Fruit fly (Drosophila melanogaster) whole organism, embryonic: ENCODE data around the gene drn.

Source experiments
- Asciz ChIP-seq: fragments of 200-800 bp; sonication (Bioruptor generic); optimal IDR thresholded peaks from 2 replicates; lab custom pipeline; 2017; ENCODE audit warnings: missing biosample characterization, mild to moderate bottlenecking, missing genetic modification characterization, missing genetic modification reagents
- Awh ChIP-seq: fragments of 200-800 bp; sonication (Bioruptor generic); IDR thresholded peaks from 2 replicates; pipeline ENCODE4, ENCODE4 v1.3.6; 2022; ENCODE audit warnings: missing biosample characterization, missing genetic modification characterization
- CG11398 ChIP-seq: fragments of 200-800 bp; sonication (Bioruptor generic); optimal IDR thresholded peaks from 2 replicates; lab custom pipeline; 2016; ENCODE audit warnings: missing biosample characterization, missing genetic modification characterization
- CG11504 ChIP-seq: fragments of 200-800 bp; sonication (Bioruptor generic); optimal IDR thresholded peaks from 3 replicates; lab custom pipeline; 2019; ENCODE audit warnings: missing biosample characterization, mild to moderate bottlenecking, missing genetic modification characterization, moderate library complexity
- CG11695 ChIP-seq: fragments of 200-800 bp; sonication (Bioruptor generic); IDR thresholded peaks from 3 replicates; pipeline ENCODE4 v1.3.6; 2022; ENCODE audit warnings: missing biosample characterization, missing genetic modification characterization
- CG11696 ChIP-seq: fragments of 200-800 bp; sonication (Bioruptor generic); IDR thresholded peaks from 2 replicates; pipeline ENCODE4 v1.3.6; 2022; ENCODE audit warnings: missing biosample characterization, missing genetic modification characterization
- CG12071 ChIP-seq: fragments of 200-800 bp; sonication (Bioruptor generic); optimal IDR thresholded peaks from 3 replicates; lab custom pipeline; 2018; ENCODE audit warnings: missing biosample characterization, mild to moderate bottlenecking, missing genetic modification characterization
- CG12659 ChIP-seq: fragments of 200-800 bp; sonication (Bioruptor generic); optimal IDR thresholded peaks from 3 replicates; lab custom pipeline; 2017; ENCODE audit warnings: mild to moderate bottlenecking, missing biosample characterization, missing genetic modification reagents, missing genetic modification characterization
- CG14860 ChIP-seq: fragments of 200-800 bp; sonication (Bioruptor generic); IDR thresholded peaks from 3 replicates; pipeline ENCODE4 v1.3.6; 2022; ENCODE audit warnings: missing biosample characterization, missing genetic modification characterization; ENCODE audit not compliant: partially characterized antibody
- CG2116 ChIP-seq: fragments of 200-800 bp; sonication (Bioruptor generic); optimal IDR thresholded peaks from 3 replicates; lab custom pipeline; 2018; ENCODE audit warnings: missing biosample characterization, mild to moderate bottlenecking, missing genetic modification characterization
- CG2199 ChIP-seq: fragments of 200-800 bp; sonication (Bioruptor generic); IDR thresholded peaks from 3 replicates; pipeline ENCODE4 v1.3.6; 2022; ENCODE audit warnings: missing biosample characterization, missing genetic modification characterization
- CG2678 ChIP-seq: fragments of 200-800 bp; sonication (Bioruptor generic); optimal IDR thresholded peaks from 3 replicates; lab custom pipeline; 2019; ENCODE audit warnings: missing biosample characterization, mild to moderate bottlenecking, missing genetic modification characterization, moderate library complexity
- CG2712 ChIP-seq: fragments of 200-800 bp; optimal IDR thresholded peaks from 3 replicates; lab custom pipeline; 2019; ENCODE audit warnings: missing biosample characterization, mild to moderate bottlenecking, missing genetic modification characterization, moderate library complexity
- CG31388 ChIP-seq: fragments of 200-800 bp; sonication (Bioruptor generic); optimal IDR thresholded peaks from 2 replicates; lab custom pipeline; 2016; ENCODE audit warnings: missing biosample characterization, missing genetic modification characterization
- CG32767 ChIP-seq: fragments of 200-800 bp; sonication (Bioruptor generic); IDR thresholded peaks from 2 replicates; pipeline ENCODE4 v1.3.6; 2022; ENCODE audit warnings: missing biosample characterization, missing genetic modification characterization
- CG4404 ChIP-seq: fragments of 200-800 bp; sonication (Bioruptor generic); IDR thresholded peaks from 2 replicates; pipeline ENCODE4 v1.3.6; 2022; ENCODE audit warnings: missing biosample characterization, missing genetic modification characterization
- CG5953 ChIP-seq: fragments of 200-800 bp; sonication (Bioruptor generic); IDR thresholded peaks from 2 replicates; pipeline ENCODE4 v1.3.6; 2022; ENCODE audit warnings: missing biosample characterization, missing genetic modification characterization
- CG6175 ChIP-seq: fragments of 200-800 bp; sonication (Bioruptor generic); IDR thresholded peaks from 3 replicates; pipeline ENCODE4 v1.3.6; 2022; ENCODE audit warnings: missing biosample characterization, missing genetic modification characterization
- CG6854 ChIP-seq: fragments of 200-800 bp; sonication (Bioruptor generic); optimal IDR thresholded peaks from 3 replicates; lab custom pipeline; 2017; ENCODE audit warnings: missing biosample characterization, mild to moderate bottlenecking, missing genetic modification characterization
- CG7556 ChIP-seq: fragments of 200-800 bp; sonication (Bioruptor generic); optimal IDR thresholded peaks from 2 replicates; lab custom pipeline; 2017; ENCODE audit warnings: missing biosample characterization, mild to moderate bottlenecking, missing genetic modification characterization
- CG7839 ChIP-seq: fragments of 200-800 bp; sonication (Bioruptor generic); optimal IDR thresholded peaks from 3 replicates; lab custom pipeline; 2018; ENCODE audit warnings: missing biosample characterization, mild to moderate bottlenecking, missing genetic modification characterization, moderate library complexity
- CG9609 ChIP-seq: fragments of 200-800 bp; sonication (Bioruptor generic); optimal IDR thresholded peaks from 3 replicates; lab custom pipeline; 2016; ENCODE audit warnings: missing biosample characterization, missing genetic modification characterization
- Gsc ChIP-seq: fragments of 200-800 bp; sonication (Bioruptor generic); IDR thresholded peaks from 2 replicates; pipeline ENCODE4 v1.3.6; 2022; ENCODE audit warnings: missing biosample characterization, missing genetic modification characterization
- Gug ChIP-seq: fragments of 200-800 bp; sonication (Bioruptor generic); IDR thresholded peaks from 4 replicates; pipeline ENCODE4 v1.3.6; 2022; ENCODE audit warnings: missing biosample characterization, missing genetic modification characterization
- HLH3B ChIP-seq: fragments of 200-800 bp; sonication (Bioruptor generic); IDR thresholded peaks from 2 replicates; pipeline ENCODE4 v1.3.6; 2022; ENCODE audit warnings: missing biosample characterization, missing genetic modification characterization
- Hand ChIP-seq: fragments of 200-800 bp; sonication (Bioruptor generic); optimal IDR thresholded peaks from 2 replicates; lab custom pipeline; 2017; ENCODE audit warnings: mild to moderate bottlenecking, missing biosample characterization, missing genetic modification reagents, missing genetic modification characterization
- Hr78 ChIP-seq, 2 experiments: fragments of 200-800 bp in 1 of 2; fragments of >200 bp in 1 of 2; sonication (Bioruptor generic) in 1 of 2; optimal IDR thresholded peaks; 2 replicates each; lab custom pipeline; 2017 to 2019; ENCODE audit warnings: missing biosample characterization in 2 of 2, missing genetic modification characterization in 2 of 2, mild to moderate bottlenecking in 1 of 2, moderate library complexity in 1 of 2
- NK7.1 ChIP-seq: fragments of 200-800 bp; sonication (Bioruptor generic); optimal IDR thresholded peaks from 3 replicates; lab custom pipeline; 2016; ENCODE audit warnings: missing biosample characterization, missing genetic modification characterization
- Nf-YC ChIP-seq: fragments of 200-800 bp; optimal IDR thresholded peaks from 3 replicates; lab custom pipeline; 2019; ENCODE audit warnings: missing biosample characterization, mild to moderate bottlenecking, missing genetic modification characterization, moderate library complexity
- Oaz ChIP-seq: fragments of 200-800 bp; sonication (Bioruptor generic); IDR thresholded peaks from 2 replicates; pipeline ENCODE4 v1.3.6; 2022; ENCODE audit warnings: missing biosample characterization, missing genetic modification characterization
- Pdp1 ChIP-seq, 2 experiments: fragments of 200-800 bp; sonication (Bioruptor generic); optimal IDR thresholded peaks; 3 replicates each; lab custom pipeline; 2016; ENCODE audit warnings: missing biosample characterization in 2 of 2, missing genetic modification characterization in 2 of 2, mild to moderate bottlenecking in 1 of 2, moderate library complexity in 1 of 2
- br ChIP-seq: fragments of >200 bp; optimal IDR thresholded peaks from 2 replicates; lab custom pipeline; 2017
- dpn ChIP-seq, 2 experiments: fragments of 200-800 bp; sonication (Bioruptor generic); optimal IDR thresholded peaks; 3 replicates each; lab custom pipeline; 2016; ENCODE audit warnings: missing biosample characterization in 2 of 2, missing genetic modification characterization in 2 of 2
- en ChIP-seq: fragments of 200-800 bp; sonication (Bioruptor generic); optimal IDR thresholded peaks from 2 replicates; lab custom pipeline; 2016; ENCODE audit warnings: missing biosample characterization, missing genetic modification characterization
- grn ChIP-seq: fragments of 200-800 bp; sonication (Bioruptor generic); optimal IDR thresholded peaks from 3 replicates; lab custom pipeline; 2017; ENCODE audit warnings: missing biosample characterization, missing genetic modification characterization
- ham ChIP-seq: fragments of 200-800 bp; sonication (Bioruptor generic); IDR thresholded peaks from 2 replicates; pipeline ENCODE4 v1.3.6; 2022; ENCODE audit warnings: missing biosample characterization, missing genetic modification characterization
- ind ChIP-seq: fragments of 200-800 bp; sonication (Bioruptor generic); optimal IDR thresholded peaks from 3 replicates; lab custom pipeline; 2016; ENCODE audit warnings: missing biosample characterization, missing genetic modification characterization
- jigr1 ChIP-seq: fragments of 200-800 bp; sonication (Bioruptor generic); IDR thresholded peaks from 3 replicates; pipeline ENCODE4 v1.3.6; 2022; ENCODE audit warnings: missing biosample characterization, missing genetic modification characterization
- ken ChIP-seq: fragments of 200-800 bp; sonication (Bioruptor generic); IDR thresholded peaks from 3 replicates; pipeline ENCODE4 v1.3.6; 2022; ENCODE audit warnings: missing biosample characterization, missing genetic modification characterization
- onecut ChIP-seq: fragments of 200-800 bp; sonication (Bioruptor generic); IDR thresholded peaks from 2 replicates; pipeline ENCODE4 v1.3.6; 2022; ENCODE audit warnings: missing biosample characterization, missing genetic modification characterization
- pita ChIP-seq: fragments of 200-800 bp; sonication (Bioruptor generic); optimal IDR thresholded peaks from 2 replicates; lab custom pipeline; 2017; ENCODE audit warnings: missing biosample characterization, mild to moderate bottlenecking, missing genetic modification characterization
- pros ChIP-seq: fragments of 200-800 bp; sonication (Bioruptor generic); optimal IDR thresholded peaks from 3 replicates; lab custom pipeline; 2019; ENCODE audit warnings: missing biosample characterization, mild to moderate bottlenecking, missing genetic modification characterization, moderate library complexity
- pum ChIP-seq: fragments of 200-800 bp; sonication (Bioruptor generic); optimal IDR thresholded peaks from 2 replicates; lab custom pipeline; 2016; ENCODE audit warnings: missing biosample characterization, missing genetic modification characterization
- rib ChIP-seq: fragments of 200-800 bp; sonication (Bioruptor generic); IDR thresholded peaks from 2 replicates; pipeline ENCODE4 v1.3.6; 2022; ENCODE audit warnings: missing biosample characterization, missing genetic modification characterization
- sens-2 ChIP-seq: fragments of 200-800 bp; sonication (Bioruptor generic); IDR thresholded peaks from 2 replicates; pipeline ENCODE4 v1.3.6; 2022; ENCODE audit warnings: missing biosample characterization, missing genetic modification characterization
- shn ChIP-seq: fragments of 200-800 bp; sonication (Bioruptor generic); optimal IDR thresholded peaks from 3 replicates; lab custom pipeline; 2016; ENCODE audit warnings: missing biosample characterization, missing genetic modification characterization
- sisA ChIP-seq: fragments of 200-800 bp; sonication (Bioruptor generic); IDR thresholded peaks from 2 replicates; pipeline ENCODE4 v1.3.6; 2022; ENCODE audit warnings: missing biosample characterization, missing genetic modification characterization
- sna ChIP-seq: fragments of 200-800 bp; sonication (Bioruptor generic); IDR thresholded peaks from 2 replicates; pipeline ENCODE4 v1.3.6; 2022; ENCODE audit warnings: missing biosample characterization, missing genetic modification characterization; ENCODE audit not compliant: partially characterized antibody
- so ChIP-seq: fragments of 200-800 bp; sonication (Bioruptor generic); IDR thresholded peaks from 3 replicates; pipeline ENCODE4 v1.3.6; 2022; ENCODE audit warnings: missing biosample characterization, missing genetic modification characterization
- wek ChIP-seq: fragments of 200-800 bp; sonication (Bioruptor generic); optimal IDR thresholded peaks from 3 replicates; lab custom pipeline; 2018; ENCODE audit warnings: missing biosample characterization, mild to moderate bottlenecking, missing genetic modification characterization, moderate library complexity
- zfh2 ChIP-seq: fragments of 200-800 bp; sonication (Bioruptor generic); optimal IDR thresholded peaks from 2 replicates; lab custom pipeline; 2016; ENCODE audit warnings: missing biosample characterization, missing genetic modification characterization

Gene drn

DNA sequence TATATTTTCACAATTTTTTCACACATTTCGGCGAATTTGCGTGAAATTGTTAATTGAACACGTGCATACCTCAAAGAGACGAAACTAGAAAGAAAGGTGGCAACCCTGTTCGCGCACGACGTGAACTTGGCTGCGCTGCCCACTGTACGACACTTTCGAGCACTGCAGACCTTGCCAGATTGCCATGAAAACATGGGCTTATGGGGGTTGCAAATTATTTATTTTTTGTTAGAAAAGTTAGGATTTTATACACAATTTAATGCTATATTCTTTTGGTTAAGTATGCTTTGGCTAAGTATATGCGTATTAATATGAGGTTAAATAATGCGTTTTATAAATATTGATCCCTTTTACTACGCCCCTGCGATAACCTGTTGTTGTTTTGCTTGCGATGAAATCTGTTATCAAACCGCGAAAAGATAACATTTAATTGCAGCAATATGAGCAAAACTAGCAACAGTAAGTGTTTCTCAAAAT lies 61.1 kb downstream of the drn start, which contains the start of the genes RpL34b and CG8132 (continued):
- TF ChIP-seq CG2116 (GFP tag; lab: Kevin White, UChicago) = peak; percentile 91
- TF ChIP-seq Pdp1 (GFP tag; optimal IDR thresholded peaks at IDR 0.05; lab: Kevin White, UChicago) = peak; percentile 94 to 97
- TF ChIP-seq onecut (GFP tag; lab: Robert Waterston, UW) = peak; percentile 88
- TF ChIP-seq Hr78 (GFP tag; optimal IDR thresholded peaks at IDR 0.05; lab: Kevin White, UChicago) = no peak
- TF ChIP-seq Nf-YC (tag; lab: Kevin White, UChicago) = peak; percentile 91
- peak; percentile 96 for TF ChIP-seq CG6175 (GFP tag; lab: Robert Waterston, UW)
- TF ChIP-seq so = peak; percentile 90
- TF ChIP-seq NK7.1 (GFP tag; lab: Kevin White, UChicago) = peak; percentile 92
- peak; percentile 95 for TF ChIP-seq CG2678
- TF ChIP-seq CG6854 (GFP tag; lab: Kevin White, UChicago) = peak; percentile 85
- TF ChIP-seq CG9609 (GFP tag; lab: Kevin White, UChicago) = peak; percentile 96
- TF ChIP-seq CG7839 (tag; lab: Kevin White, UChicago) = peak; percentile 94
- TF ChIP-seq CG7556 (GFP tag; lab: Kevin White, UChicago) = peak; percentile 93
- TF ChIP-seq sisA (GFP tag; lab: Robert Waterston, UW) = peak; percentile 96
- peak; percentile 93 for TF ChIP-seq Awh
- peak; percentile 53 for TF ChIP-seq pros
- TF ChIP-seq jigr1 = peak; percentile 86
- peak; percentile 79 for TF ChIP-seq Gsc (GFP tag; lab: Robert Waterston, UW)
- peak; percentile 94 for TF ChIP-seq ham (GFP tag; lab: Robert Waterston, UW)
- TF ChIP-seq CG4404 (GFP tag; lab: Robert Waterston, UW) = peak; percentile 95
- peak; percentile 97 for TF ChIP-seq CG2712 (tag; lab: Kevin White, UChicago)
- TF ChIP-seq Gug (GFP tag; lab: Robert Waterston, UW) = peak; percentile 98
- no peak; the same call in 2 of the 3 replicates for TF ChIP-seq CG14860 (GFP tag; lab: Robert Waterston, UW)
- peak; percentile 89 for TF ChIP-seq CG11696 (GFP tag; lab: Robert Waterston, UW)
- peak; percentile 98 for TF ChIP-seq zfh2 (GFP tag; lab: Kevin White, UChicago)
- TF ChIP-seq CG11504 (tag; lab: Kevin White, UChicago) = peak; percentile 93
- TF ChIP-seq CG5953 = peak; percentile 66
- TF ChIP-seq CG32767 = peak; percentile 87
- peak; percentile 96 for TF ChIP-seq rib (GFP tag; lab: Robert Waterston, UW)
- peak; percentile 98 for TF ChIP-seq pum
- TF ChIP-seq shn (GFP tag; lab: Kevin White, UChicago) = peak; percentile 97
- TF ChIP-seq br (lab: Kevin White, UChicago) = no peak
- TF ChIP-seq wek (GFP tag; lab: Kevin White, UChicago) = peak; percentile 79
- peak; percentile 85 for TF ChIP-seq Oaz (GFP tag; lab: Robert Waterston, UW)
- peak; percentile 94 for TF ChIP-seq CG2199 (GFP tag; lab: Robert Waterston, UW)
- peak; percentile 86 for TF ChIP-seq en (GFP tag; lab: Kevin White, UChicago)
- peak; percentile 85 for TF ChIP-seq Hand (GFP tag; lab: Kevin White, UChicago)
- TF ChIP-seq Asciz (GFP tag; lab: Kevin White, UChicago) = peak; percentile 83
- TF ChIP-seq CG11398 (GFP tag; lab: Kevin White, UChicago) = peak; percentile 91
- peak; percentile 95 for TF ChIP-seq ind (GFP tag; lab: Kevin White, UChicago)
- peak; percentile 93 for TF ChIP-seq HLH3B (GFP tag; lab: Robert Waterston, UW)
- TF ChIP-seq CG31388 (GFP tag; lab: Kevin White, UChicago) = peak; percentile 87
- TF ChIP-seq grn (GFP tag; lab: Kevin White, UChicago) = peak; percentile 94
- peak; percentile 91 for TF ChIP-seq CG12071 (GFP tag; lab: Kevin White, UChicago)
- peak; percentile 91 for TF ChIP-seq sens-2 (GFP tag; lab: Robert Waterston, UW)
- peak; percentile 99 for TF ChIP-seq CG12659 (GFP tag; lab: Kevin White, UChicago)
- TF ChIP-seq sna (GFP tag; lab: Robert Waterston, UW) = no peak; the same call in 1 of the 2 replicates
- TF ChIP-seq ken (GFP tag; lab: Robert Waterston, UW) = peak; percentile 98
- TF ChIP-seq CG11695 (GFP tag; lab: Robert Waterston, UW) = peak; percentile 94
- no peak for TF ChIP-seq pita (GFP tag; lab: Kevin White, UChicago)
- TF ChIP-seq dpn (GFP tag; optimal IDR thresholded peaks at IDR 0.05; lab: Kevin White, UChicago) = peak; percentile 95 to 98
